Worm (Caenorhabditis elegans): ENCODE measurements around the gene soap-1.

soap-1 gene

DNA sequence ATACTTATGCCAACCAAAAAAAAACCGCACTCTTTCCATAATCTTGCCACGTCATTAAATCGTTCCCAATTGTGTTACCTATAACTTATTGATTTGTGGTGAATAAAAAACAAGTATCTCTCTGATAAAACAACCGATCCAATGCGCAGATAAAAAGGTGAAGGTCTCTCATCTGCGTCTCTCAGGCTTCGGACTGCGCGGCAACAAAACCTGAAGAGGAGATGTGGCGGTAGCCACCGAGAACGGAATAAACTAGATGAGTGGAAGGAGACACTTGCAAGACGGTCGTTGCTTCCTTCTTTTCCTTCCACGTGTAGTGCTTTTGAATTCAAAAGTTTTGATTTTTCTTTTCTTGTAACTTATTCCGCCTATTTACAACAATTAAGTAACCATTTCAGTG lies 10.2 kb upstream of the soap-1 start, which contains the start of gene fkb-3:
Gene fkb-3, plus strand, starts transcription at position 277 of the 400 bp plus-strand sequence.
- no peak for TF ChIP-seq nhr-237 (tag; optimal IDR thresholded peaks at IDR 0.05)
- TF ChIP-seq unc-120 (tag; optimal IDR thresholded peaks at IDR 0.05; ENCODE audit: poor library complexity, severe bottlenecking): no peak
- no peak for TF ChIP-seq unc-39 (tag; optimal IDR thresholded peaks at IDR 0.05)
- TF ChIP-seq nhr-2 (tag; optimal IDR thresholded peaks at IDR 0.05): no peak
- TF ChIP-seq nhr-76 (tag; optimal IDR thresholded peaks at IDR 0.05): no peak
- no peak for TF ChIP-seq hlh-1 (tag; optimal IDR thresholded peaks at IDR 0.05)
- TF ChIP-seq mep-1 (tag; optimal IDR thresholded peaks at IDR 0.05): no peak

- TF ChIP-seq ces-1 (GFP tag; optimal IDR thresholded peaks at IDR 0.05) (no peak), M03D4.4 (tag; optimal IDR thresholded peaks at IDR 0.05) (no peak), nhr-2 (tag; optimal IDR thresholded peaks at IDR 0.05) (no peak), zip-8 (tag; optimal IDR thresholded peaks at IDR 0.05) (peak; percentile 72), lin-13 (tag; optimal IDR thresholded peaks at IDR 0.05) (no peak)
These were observed 9.7 kb upstream of the soap-1 start for ce11 chrV:7224353-7224752.

ce11 chrV:7223941-7224340 lies 9.2 kb upstream of the soap-1 start, which contains the start of gene C13F10.1:
TSS of gene C13F10.1 (plus strand) at chrV:7224078.
- TF ChIP-seq nhr-76 (tag; optimal IDR thresholded peaks at IDR 0.05): no peak
- no peak for TF ChIP-seq ztf-11 (tag; optimal IDR thresholded peaks at IDR 0.05)
- TF ChIP-seq blmp-1 (tag; optimal IDR thresholded peaks at IDR 0.05): no peak
- no peak for TF ChIP-seq flh-1 (GFP tag; optimal IDR thresholded peaks at IDR 0.05)
- TF ChIP-seq nhr-2 (tag; optimal IDR thresholded peaks at IDR 0.05): no peak
- peak; percentile 31 for TF ChIP-seq unc-120 (tag; optimal IDR thresholded peaks at IDR 0.05; ENCODE audit: poor library complexity, severe bottlenecking)
- no peak for TF ChIP-seq nhr-12 (tag; optimal IDR thresholded peaks at IDR 0.05)
- TF ChIP-seq hlh-1 (tag; optimal IDR thresholded peaks at IDR 0.05): peak; percentile 32
- TF ChIP-seq unc-62 (GFP tag; optimal IDR thresholded peaks at IDR 0.05): peak; percentile 80
- TF ChIP-seq ceh-83 (GFP tag; optimal IDR thresholded peaks at IDR 0.05): no peak
- TF ChIP-seq ces-1 (GFP tag; optimal IDR thresholded peaks at IDR 0.05): peak; percentile 62
- TF ChIP-seq mab-5 (tag; optimal IDR thresholded peaks at IDR 0.05): no peak
- TF ChIP-seq elt-3 (tag; optimal IDR thresholded peaks at IDR 0.05): no peak

DNA sequence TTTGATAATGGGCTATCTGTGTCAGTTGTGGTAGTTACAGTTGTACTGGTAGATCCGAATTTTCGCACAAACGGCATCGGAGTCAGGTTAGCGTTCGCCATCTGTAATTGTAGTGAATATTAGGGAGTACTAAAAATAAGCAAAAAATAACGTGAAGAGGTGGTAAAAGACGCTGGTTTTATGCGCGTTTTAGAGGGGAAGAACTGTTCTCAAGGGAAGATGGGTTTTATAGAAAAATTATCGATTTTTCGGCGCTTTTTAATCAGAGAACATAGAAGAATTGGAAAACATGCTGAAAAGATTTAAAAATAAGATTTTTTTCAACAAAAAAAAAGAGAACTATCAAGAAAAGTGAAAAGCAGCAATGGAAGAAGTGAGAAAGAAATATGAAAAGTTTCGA lies 8.4 kb upstream of the soap-1 start, which contains the start of gene C13F10.7:
Gene C13F10.7, minus strand, starts transcription at position 101 of the 400 bp plus-strand sequence.
- TF ChIP-seq sptf-1 (tag; optimal IDR thresholded peaks at IDR 0.05) (no peak), unc-120 (tag; optimal IDR thresholded peaks at IDR 0.05; ENCODE audit: poor library complexity, severe bottlenecking) (no peak), snpc-4 (tag; optimal IDR thresholded peaks at IDR 0.05) (no peak), elt-1 (tag; optimal IDR thresholded peaks at IDR 0.05; ENCODE audit: borderline replicate concordance, insufficient read depth) (no peak), ceh-43 (GFP tag; optimal IDR thresholded peaks at IDR 0.05) (no peak)

DNA sequence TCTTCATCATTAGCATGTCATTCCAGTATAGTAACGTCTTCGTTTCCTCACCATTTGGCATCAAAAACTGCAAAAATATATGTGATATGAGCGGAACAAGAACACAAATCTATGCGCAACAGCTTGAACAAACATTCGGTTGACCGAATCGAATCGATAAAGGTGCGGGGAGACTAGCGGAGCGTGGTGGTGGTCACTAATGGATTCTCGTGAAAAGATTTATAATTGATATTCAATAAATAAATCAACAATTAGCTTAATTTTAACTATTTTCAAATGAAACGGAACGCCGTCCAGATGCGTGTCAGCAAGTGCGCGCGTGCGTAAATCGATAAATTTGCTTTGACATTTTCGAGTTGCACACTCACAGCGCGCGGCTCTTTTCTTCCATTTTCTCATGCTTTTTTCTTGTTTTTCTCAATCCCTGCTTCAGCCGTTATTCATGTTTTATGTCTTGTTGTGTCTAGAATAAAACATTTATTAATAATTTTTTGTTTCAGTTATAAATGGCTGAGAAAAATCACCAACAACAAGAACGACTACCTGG lies 6.3 kb upstream of the soap-1 start, which contains the start of the genes C13F10.8, C13F10.6 and kxd-1:
Gene C13F10.8, minus strand, starts transcription at position 51 of the 547 bp plus-strand sequence.
Gene C13F10.6, minus strand, starts transcription at position 67 of the 547 bp plus-strand sequence.
Gene kxd-1, plus strand, starts transcription at position 497 of the 547 bp plus-strand sequence.
- TF ChIP-seq elt-1 (tag; optimal IDR thresholded peaks at IDR 0.05; ENCODE audit: borderline replicate concordance, insufficient read depth): no peak
- TF ChIP-seq cnd-1 (tag; optimal IDR thresholded peaks at IDR 0.05): no peak
- TF ChIP-seq nhr-2 (tag; optimal IDR thresholded peaks at IDR 0.05): no peak
- peak; percentile 15 for TF ChIP-seq mep-1 (tag; optimal IDR thresholded peaks at IDR 0.05)

- TF ChIP-seq nhr-237 (tag; optimal IDR thresholded peaks at IDR 0.05): no peak
- no peak for TF ChIP-seq nhr-12 (tag; optimal IDR thresholded peaks at IDR 0.05)
- no peak for TF ChIP-seq nhr-76 (tag; optimal IDR thresholded peaks at IDR 0.05)
These were observed 4.3 kb upstream of the soap-1 start, which contains the start of gene C13F10.5 for ce11 chrV:7218988-7219387. TSS of gene C13F10.5 (minus strand) at chrV:7219088.

ce11 chrV:7216016-7216415 lies 1.3 kb upstream of the soap-1 start:
- TF ChIP-seq lin-32 (GFP tag; optimal IDR thresholded peaks at IDR 0.05): no peak
- TF ChIP-seq flh-1 (GFP tag; optimal IDR thresholded peaks at IDR 0.05): no peak
- TF ChIP-seq elt-1 (tag; optimal IDR thresholded peaks at IDR 0.05; ENCODE audit: borderline replicate concordance, insufficient read depth): no peak
- no peak for TF ChIP-seq ceh-43 (GFP tag; optimal IDR thresholded peaks at IDR 0.05)
- no peak for TF ChIP-seq tbx-8 (GFP tag; optimal IDR thresholded peaks at IDR 0.05)
- no peak for TF ChIP-seq drap-1 (GFP tag; optimal IDR thresholded peaks at IDR 0.05)
